Fruit fly (Drosophila melanogaster) whole organism, embryonic: ENCODE results near the gene CG43658.

Source experiments
- C15 ChIP-seq: fragments of 200-800 bp; sonication (Bioruptor generic); IDR thresholded peaks from 3 replicates; pipeline ENCODE4 v1.3.6; 2022; ENCODE audit warnings: missing biosample characterization, missing genetic modification characterization
- CG10267 ChIP-seq: fragments of 200-800 bp; sonication (Bioruptor generic); optimal IDR thresholded peaks from 2 replicates; lab custom pipeline; 2018; ENCODE audit warnings: missing biosample characterization, mild to moderate bottlenecking, missing genetic modification characterization, moderate library complexity
- CG11093 ChIP-seq: fragments of 200-800 bp; sonication (Bioruptor generic); IDR thresholded peaks from 3 replicates; pipeline ENCODE4 v1.3.6; 2022; ENCODE audit warnings: missing biosample characterization, missing genetic modification characterization
- CG11398 ChIP-seq: fragments of 200-800 bp; sonication (Bioruptor generic); optimal IDR thresholded peaks from 2 replicates; lab custom pipeline; 2016; ENCODE audit warnings: missing biosample characterization, missing genetic modification characterization
- CG12391 ChIP-seq: fragments of 200-800 bp; sonication (Bioruptor generic); optimal IDR thresholded peaks from 3 replicates; lab custom pipeline; 2018; ENCODE audit warnings: missing biosample characterization, mild to moderate bottlenecking, missing genetic modification characterization, moderate library complexity
- CG13123 ChIP-seq: fragments of 200-800 bp; sonication (Bioruptor generic); optimal IDR thresholded peaks from 2 replicates; lab custom pipeline; 2016; ENCODE audit warnings: missing biosample characterization, missing genetic modification characterization
- CG1647 ChIP-seq: fragments of 200-800 bp; sonication (Bioruptor generic); optimal IDR thresholded peaks from 3 replicates; lab custom pipeline; 2016; ENCODE audit warnings: missing biosample characterization, missing genetic modification characterization
- CG17186 ChIP-seq: fragments of 200-800 bp; sonication (Bioruptor generic); optimal IDR thresholded peaks from 3 replicates; lab custom pipeline; 2017; ENCODE audit warnings: missing biosample characterization, missing genetic modification reagents, missing genetic modification characterization
- CG17802 ChIP-seq: fragments of 200-800 bp; sonication (Bioruptor generic); optimal IDR thresholded peaks from 2 replicates; lab custom pipeline; 2018; ENCODE audit warnings: missing biosample characterization, mild to moderate bottlenecking, missing genetic modification characterization, moderate library complexity
- CG2199 ChIP-seq: fragments of 200-800 bp; sonication (Bioruptor generic); IDR thresholded peaks from 3 replicates; pipeline ENCODE4 v1.3.6; 2022; ENCODE audit warnings: missing biosample characterization, missing genetic modification characterization
- CG31388 ChIP-seq: fragments of 200-800 bp; sonication (Bioruptor generic); optimal IDR thresholded peaks from 2 replicates; lab custom pipeline; 2016; ENCODE audit warnings: missing biosample characterization, missing genetic modification characterization
- CG33213 ChIP-seq: fragments of 200-800 bp; sonication (Bioruptor generic); optimal IDR thresholded peaks from 3 replicates; lab custom pipeline; 2016; ENCODE audit warnings: missing biosample characterization, missing genetic modification characterization
- CG4360 ChIP-seq: fragments of 200-800 bp; sonication (Bioruptor generic); IDR thresholded peaks from 2 replicates; pipeline ENCODE4 v1.3.6; 2022; ENCODE audit warnings: missing biosample characterization, missing genetic modification characterization
- CG4404 ChIP-seq: fragments of 200-800 bp; sonication (Bioruptor generic); IDR thresholded peaks from 2 replicates; pipeline ENCODE4 v1.3.6; 2022; ENCODE audit warnings: missing biosample characterization, missing genetic modification characterization
- CG4424 ChIP-seq: fragments of 200-800 bp; sonication (Bioruptor generic); optimal IDR thresholded peaks from 3 replicates; lab custom pipeline; 2016; ENCODE audit warnings: missing biosample characterization, missing genetic modification characterization
- CG6813 ChIP-seq: fragments of 200-800 bp; sonication (Bioruptor generic); optimal IDR thresholded peaks from 2 replicates; lab custom pipeline; 2017; ENCODE audit warnings: missing biosample characterization, missing genetic modification characterization, mild to moderate bottlenecking, moderate library complexity, missing genetic modification reagents
- CG7556 ChIP-seq: fragments of 200-800 bp; sonication (Bioruptor generic); optimal IDR thresholded peaks from 2 replicates; lab custom pipeline; 2017; ENCODE audit warnings: missing biosample characterization, mild to moderate bottlenecking, missing genetic modification characterization
- CG7745 ChIP-seq: fragments of 200-800 bp; sonication (Bioruptor generic); optimal IDR thresholded peaks from 2 replicates; lab custom pipeline; 2018; ENCODE audit warnings: missing biosample characterization, mild to moderate bottlenecking, missing genetic modification characterization, moderate library complexity
- CG8290 ChIP-seq, 3 experiments: fragments of 200-800 bp; sonication (Bioruptor generic); optimal IDR thresholded peaks; 2 replicates each; lab custom pipeline; 2016 to 2019; ENCODE audit warnings: missing biosample characterization in 3 of 3, missing genetic modification characterization in 3 of 3, mild to moderate bottlenecking in 2 of 3, moderate library complexity in 1 of 3
- CG8924 ChIP-seq: fragments of 200-800 bp; optimal IDR thresholded peaks from 3 replicates; lab custom pipeline; 2019; ENCODE audit warnings: missing biosample characterization, mild to moderate bottlenecking, missing genetic modification characterization, moderate library complexity
- CHES-1-like ChIP-seq: fragments of 200-800 bp; sonication (Bioruptor generic); optimal IDR thresholded peaks from 2 replicates; lab custom pipeline; 2016; ENCODE audit warnings: missing biosample characterization, missing genetic modification characterization
- Chrac-16 ChIP-seq: fragments of 200-800 bp; sonication (Bioruptor generic); optimal IDR thresholded peaks from 3 replicates; lab custom pipeline; 2016; ENCODE audit warnings: missing biosample characterization, missing genetic modification characterization
- D19B ChIP-seq: fragments of 200-800 bp; sonication (Bioruptor generic); optimal IDR thresholded peaks from 2 replicates; lab custom pipeline; 2017; ENCODE audit warnings: missing biosample characterization, mild to moderate bottlenecking, missing genetic modification characterization
- Dll ChIP-seq: fragments of 200-800 bp; sonication (Bioruptor generic); IDR thresholded peaks from 4 replicates; pipeline ENCODE4 v1.3.6; 2022; ENCODE audit warnings: missing biosample characterization, missing genetic modification characterization; ENCODE audit not compliant: partially characterized antibody
- Dp ChIP-seq: fragments of 200-800 bp; sonication (Bioruptor generic); optimal IDR thresholded peaks from 2 replicates; lab custom pipeline; 2018; ENCODE audit warnings: missing biosample characterization, mild to moderate bottlenecking, missing genetic modification characterization, moderate library complexity
- GATAe ChIP-seq: fragments of 200-800 bp; sonication (Bioruptor generic); conservative IDR thresholded peaks from 2 replicates; pipeline ENCODE4 v1.3.6; 2022; ENCODE audit warnings: missing biosample characterization, missing genetic modification characterization
- Hand ChIP-seq: fragments of 200-800 bp; sonication (Bioruptor generic); optimal IDR thresholded peaks from 2 replicates; lab custom pipeline; 2017; ENCODE audit warnings: mild to moderate bottlenecking, missing biosample characterization, missing genetic modification reagents, missing genetic modification characterization
- Hr39 ChIP-seq: fragments of >200 bp; optimal IDR thresholded peaks from 2 replicates; lab custom pipeline; 2017
- Kr ChIP-seq: fragments of 200-800 bp; sonication (Bioruptor generic); optimal IDR thresholded peaks from 2 replicates; lab custom pipeline; 2017; ENCODE audit warnings: missing biosample characterization, mild to moderate bottlenecking, missing genetic modification characterization
- NFAT ChIP-seq: fragments of 200-800 bp; sonication (Bioruptor generic); IDR thresholded peaks from 2 replicates; pipeline ENCODE4 v1.3.6; 2022; ENCODE audit warnings: missing biosample characterization, missing genetic modification characterization
- Nf-YA ChIP-seq: fragments of 200-800 bp; sonication (Bioruptor generic); IDR thresholded peaks from 2 replicates; pipeline ENCODE4 v1.3.6; 2022; ENCODE audit warnings: missing biosample characterization, missing genetic modification characterization
- Oaz ChIP-seq: fragments of 200-800 bp; sonication (Bioruptor generic); IDR thresholded peaks from 2 replicates; pipeline ENCODE4 v1.3.6; 2022; ENCODE audit warnings: missing biosample characterization, missing genetic modification characterization
- Ptx1 ChIP-seq: fragments of 200-800 bp; sonication (Bioruptor generic); IDR thresholded peaks from 2 replicates; pipeline ENCODE4 v1.3.6; 2022; ENCODE audit warnings: missing biosample characterization, missing genetic modification characterization
- Stat92E ChIP-seq, 3 experiments: fragments of >200 bp in 2 of 3; fragments of 200-800 bp in 1 of 3; sonication (Bioruptor generic) in 1 of 3; optimal IDR thresholded peaks; 2 replicates each; lab custom pipeline; 2017 to 2019; ENCODE audit warnings: missing biosample characterization in 3 of 3, missing genetic modification characterization in 3 of 3, mild to moderate bottlenecking in 1 of 3, moderate library complexity in 1 of 3
- ab ChIP-seq: fragments of 200-800 bp; sonication (Bioruptor generic); optimal IDR thresholded peaks from 2 replicates; lab custom pipeline; 2016; ENCODE audit warnings: missing biosample characterization, missing genetic modification characterization
- bowl ChIP-seq: fragments of 200-800 bp; sonication (Bioruptor generic); IDR thresholded peaks from 2 replicates; pipeline ENCODE4 v1.3.6; 2022; ENCODE audit warnings: missing biosample characterization, missing genetic modification characterization
- br ChIP-seq: fragments of >200 bp; optimal IDR thresholded peaks from 2 replicates; lab custom pipeline; 2017
- dmrt99B ChIP-seq: fragments of 200-800 bp; sonication (Bioruptor generic); optimal IDR thresholded peaks from 2 replicates; lab custom pipeline; 2018; ENCODE audit warnings: missing biosample characterization, mild to moderate bottlenecking, missing genetic modification characterization, moderate library complexity
- exex ChIP-seq: fragments of 200-800 bp; sonication (Bioruptor generic); optimal IDR thresholded peaks from 4 replicates; lab custom pipeline; 2018; ENCODE audit warnings: missing biosample characterization, mild to moderate bottlenecking, missing genetic modification characterization, moderate library complexity
- ftz-f1 ChIP-seq: fragments of 200-800 bp; sonication (Bioruptor generic); optimal IDR thresholded peaks from 2 replicates; lab custom pipeline; 2016; ENCODE audit warnings: missing biosample characterization, missing genetic modification characterization
- fu2 ChIP-seq: fragments of 200-800 bp; sonication (Bioruptor generic); optimal IDR thresholded peaks from 2 replicates; lab custom pipeline; 2016; ENCODE audit warnings: missing biosample characterization, missing genetic modification characterization
- grn ChIP-seq: fragments of 200-800 bp; sonication (Bioruptor generic); optimal IDR thresholded peaks from 3 replicates; lab custom pipeline; 2017; ENCODE audit warnings: missing biosample characterization, missing genetic modification characterization
- h ChIP-seq: fragments of >200 bp; optimal IDR thresholded peaks from 2 replicates; lab custom pipeline; 2017
- lab ChIP-seq: fragments of 200-800 bp; sonication (Bioruptor generic); optimal IDR thresholded peaks from 3 replicates; lab custom pipeline; 2017; ENCODE audit warnings: missing biosample characterization, missing genetic modification characterization, mild to moderate bottlenecking, moderate library complexity, missing genetic modification reagents
- lilli ChIP-seq: fragments of 200-800 bp; sonication (Bioruptor generic); optimal IDR thresholded peaks from 3 replicates; lab custom pipeline; 2016; ENCODE audit warnings: missing biosample characterization, missing genetic modification characterization
- mirr ChIP-seq: fragments of 200-800 bp; sonication (Bioruptor generic); optimal IDR thresholded peaks from 3 replicates; lab custom pipeline; 2018; ENCODE audit warnings: missing biosample characterization, mild to moderate bottlenecking, missing genetic modification characterization
- nau ChIP-seq: fragments of 200-800 bp; sonication (Bioruptor generic); optimal IDR thresholded peaks from 3 replicates; lab custom pipeline; 2017; ENCODE audit warnings: missing biosample characterization, mild to moderate bottlenecking, missing genetic modification characterization, missing genetic modification reagents

The CG43658 gene

dm6 chrX:17581606-17582281 is 20.8 kb upstream of the CG43658 start (continued):
- TF ChIP-seq GATAe (GFP tag; lab: Robert Waterston, UW) (no peak), CG17802 (tag; lab: Kevin White, UChicago) (no peak), h (no peak), Nf-YA (no peak), CG1647 (GFP tag; lab: Kevin White, UChicago) (no peak), CG10267 (tag; lab: Kevin White, UChicago) (peak; percentile 45), Chrac-16 (no peak), CG4360 (GFP tag; lab: Robert Waterston, UW) (no peak), CG17186 (no peak), Kr (no peak), Hand (GFP tag; lab: Kevin White, UChicago) (no peak), ftz-f1 (GFP tag; lab: Kevin White, UChicago) (no peak), Hr39 (lab: Kevin White, UChicago) (no peak)

dm6 chrX:17580954-17581353 is 20.0 kb upstream of the CG43658 start:
- TF ChIP-seq CG8290 (GFP tag; optimal IDR thresholded peaks at IDR 0.05; lab: Kevin White, UChicago): no peak
- TF ChIP-seq CG8290 (tag; optimal IDR thresholded peaks at IDR 0.05; lab: Kevin White, UChicago): no peak
- TF ChIP-seq mirr (GFP tag; lab: Kevin White, UChicago): peak; percentile 85
- no peak for TF ChIP-seq CHES-1-like (GFP tag; lab: Kevin White, UChicago)
- TF ChIP-seq CG8924 (tag; lab: Kevin White, UChicago): no peak
- TF ChIP-seq exex (tag; lab: Kevin White, UChicago): peak; percentile 92
- TF ChIP-seq CG33213 (GFP tag; lab: Kevin White, UChicago): no peak
- no peak for TF ChIP-seq br (lab: Kevin White, UChicago)

- TF ChIP-seq CG13123 (GFP tag; lab: Kevin White, UChicago) (no peak), grn (GFP tag; lab: Kevin White, UChicago) (no peak), CG4424 (GFP tag; lab: Kevin White, UChicago) (no peak), fu2 (GFP tag; lab: Kevin White, UChicago) (no peak), CG4404 (GFP tag; lab: Robert Waterston, UW) (no peak), CG33213 (GFP tag; lab: Kevin White, UChicago) (no peak), CG31388 (GFP tag; lab: Kevin White, UChicago) (no peak), CG2199 (no peak), NFAT (no peak), ab (GFP tag; lab: Kevin White, UChicago) (no peak), nau (GFP tag; lab: Kevin White, UChicago) (no peak), D19B (GFP tag; lab: Kevin White, UChicago) (no peak), lilli (GFP tag; lab: Kevin White, UChicago) (peak; percentile 27), CG11093 (GFP tag; lab: Robert Waterston, UW) (no peak), CG12391 (tag; lab: Kevin White, UChicago) (no peak), Stat92E (GFP tag; optimal IDR thresholded peaks at IDR 0.05; lab: Kevin White, UChicago) (no peak), C15 (GFP tag; lab: Robert Waterston, UW) (0 out of 3 replicates have a peak, but pooled peaks have one; percentile 36), Oaz (GFP tag; lab: Robert Waterston, UW) (no peak), CG11398 (no peak), Dp (no peak), dmrt99B (no peak), CG8924 (tag; lab: Kevin White, UChicago) (no peak), Ptx1 (peak; percentile 15; the same call in 1 of the 2 replicates), CG7745 (tag; lab: Kevin White, UChicago) (no peak), CG7556 (GFP tag; lab: Kevin White, UChicago) (no peak), Dll (GFP tag; lab: Robert Waterston, UW) (no peak), lab (GFP tag; lab: Kevin White, UChicago) (peak; percentile 37), bowl (no peak), CG6813 (no peak)
Observed at dm6 chrX:17579782-17580451, 18.9 kb upstream of the CG43658 start, which contains the start of gene CG12991. TSS of gene CG12991 (plus strand) at chrX:17579861.
